Worm (Caenorhabditis elegans) whole organism, L3 larva: ENCODE results near the gene srx-96.

Source experiments
- R02D3.7 ChIP-seq: fragments of 150-350 bp; optimal IDR thresholded peaks from 2 replicates; lab custom pipeline; 2014; ENCODE audit warnings: missing biosample characterization, missing genetic modification characterization
- ama-1 ChIP-seq: fragments of 150-350 bp; optimal IDR thresholded peaks from 2 replicates; lab custom pipeline; 2018
- ceh-9 ChIP-seq: sonication (generic microtip); optimal IDR thresholded peaks from 2 replicates; lab custom pipeline; 2018; ENCODE audit warnings: missing biosample characterization, missing genetic modification characterization
- egl-5 ChIP-seq: fragments of 150-350 bp; optimal IDR thresholded peaks from 2 replicates; lab custom pipeline; 2017; ENCODE audit warnings: missing biosample characterization, missing genetic modification reagents, missing genetic modification characterization, inconsistent platforms
- elt-1 ChIP-seq: fragments of 150-350 bp; optimal IDR thresholded peaks from 2 replicates; lab custom pipeline; 2014; ENCODE audit warnings: missing biosample characterization, missing genetic modification characterization
- elt-3 ChIP-seq, 3 experiments: fragments of 150-350 bp in 1 of 3; sonication (generic microtip) in 2 of 3; optimal IDR thresholded peaks; 2 replicates in 2 of 3; 4 replicates in 1 of 3; lab custom pipeline; 2014 to 2017; ENCODE audit warnings: missing biosample characterization in 3 of 3, missing genetic modification characterization in 3 of 3
- eor-1 ChIP-seq, 2 experiments: fragments of 150-350 bp; optimal IDR thresholded peaks; 2 replicates each; lab custom pipeline; 2014 to 2018; ENCODE audit warnings: missing biosample characterization in 2 of 2, missing genetic modification characterization in 2 of 2
- fkh-10 ChIP-seq: sonication (generic microtip); optimal IDR thresholded peaks from 2 replicates; lab custom pipeline; 2017; ENCODE audit warnings: missing biosample characterization, missing genetic modification reagents, missing genetic modification characterization
- hmg-11 ChIP-seq: sonication (generic microtip); optimal IDR thresholded peaks from 2 replicates; lab custom pipeline; 2016; ENCODE audit warnings: missing genetic modification characterization, missing compliant biosample characterization
- jun-1 ChIP-seq: fragments of 150-350 bp; optimal IDR thresholded peaks from 2 replicates; lab custom pipeline; 2014; ENCODE audit warnings: missing biosample characterization, missing genetic modification reagents, missing genetic modification characterization
- lin-15B ChIP-seq: fragments of 150-350 bp; optimal IDR thresholded peaks from 2 replicates; lab custom pipeline; 2014; ENCODE audit warnings: missing biosample characterization, missing genetic modification characterization
- lin-39 ChIP-seq: fragments of 150-350 bp; optimal IDR thresholded peaks from 2 replicates; lab custom pipeline; 2018; ENCODE audit warnings: missing biosample characterization, missing genetic modification reagents, missing genetic modification characterization
- mdl-1 ChIP-seq: fragments of 150-350 bp; optimal IDR thresholded peaks from 2 replicates; lab custom pipeline; 2014; ENCODE audit warnings: missing biosample characterization, missing genetic modification characterization
- mml-1 ChIP-seq: fragments of 150-350 bp; sonication (generic microtip); optimal IDR thresholded peaks from 3 replicates; lab custom pipeline; 2014; ENCODE audit warnings: missing biosample characterization, missing genetic modification characterization
- nfya-1 ChIP-seq: sonication (generic microtip); optimal IDR thresholded peaks from 2 replicates; lab custom pipeline; 2017; ENCODE audit warnings: missing genetic modification characterization, mild to moderate bottlenecking, missing compliant biosample characterization, antibody characterized with exemption, moderate library complexity; ENCODE audit not compliant: insufficient read depth
- nhr-11 ChIP-seq: fragments of 150-350 bp; optimal IDR thresholded peaks from 2 replicates; lab custom pipeline; 2014; ENCODE audit warnings: missing biosample characterization, missing genetic modification characterization
- nhr-12 ChIP-seq: fragments of 150-350 bp; optimal IDR thresholded peaks from 2 replicates; lab custom pipeline; 2014; ENCODE audit warnings: missing biosample characterization, missing genetic modification characterization
- nhr-23 ChIP-seq: fragments of 150-350 bp; optimal IDR thresholded peaks from 2 replicates; lab custom pipeline; 2014; ENCODE audit warnings: missing biosample characterization, missing genetic modification reagents, missing genetic modification characterization
- nhr-237 ChIP-seq: fragments of 150-350 bp; optimal IDR thresholded peaks from 2 replicates; lab custom pipeline; 2014; ENCODE audit warnings: missing biosample characterization, missing genetic modification characterization
- nhr-25 ChIP-seq: sonication (generic microtip); optimal IDR thresholded peaks from 2 replicates; lab custom pipeline; 2017; ENCODE audit warnings: missing biosample characterization, missing genetic modification characterization
- nhr-28 ChIP-seq: fragments of 150-350 bp; optimal IDR thresholded peaks from 2 replicates; lab custom pipeline; 2014; ENCODE audit warnings: missing biosample characterization, missing genetic modification characterization
- nhr-43 ChIP-seq: sonication (generic microtip); optimal IDR thresholded peaks from 2 replicates; lab custom pipeline; 2016; ENCODE audit warnings: mild to moderate bottlenecking, missing genetic modification characterization, missing compliant biosample characterization; ENCODE audit not compliant: poor library complexity, severe bottlenecking
- nhr-67 ChIP-seq: fragments of 150-350 bp; optimal IDR thresholded peaks from 2 replicates; lab custom pipeline; 2014; ENCODE audit warnings: missing biosample characterization, missing genetic modification characterization
- nhr-76 ChIP-seq: fragments of 150-350 bp; sonication (generic microtip); optimal IDR thresholded peaks from 5 replicates; lab custom pipeline; 2014; ENCODE audit warnings: missing biosample characterization, missing genetic modification characterization
- nhr-77 ChIP-seq: fragments of 150-350 bp; optimal IDR thresholded peaks from 2 replicates; lab custom pipeline; 2014; ENCODE audit warnings: missing biosample characterization, missing genetic modification characterization
- sea-2 ChIP-seq: fragments of 150-350 bp; sonication (generic microtip); optimal IDR thresholded peaks from 4 replicates; lab custom pipeline; 2014; ENCODE audit warnings: missing biosample characterization, missing genetic modification reagents, missing genetic modification characterization
- snpc-4 ChIP-seq: fragments of 150-350 bp; optimal IDR thresholded peaks from 2 replicates; lab custom pipeline; 2014; ENCODE audit warnings: missing biosample characterization, missing genetic modification characterization
- tbx-2 ChIP-seq: sonication (generic microtip); optimal IDR thresholded peaks from 2 replicates; lab custom pipeline; 2016; ENCODE audit warnings: mild to moderate bottlenecking, missing genetic modification characterization, missing compliant biosample characterization
- unc-39 ChIP-seq: sonication (generic microtip); optimal IDR thresholded peaks from 4 replicates; lab custom pipeline; 2017; ENCODE audit warnings: missing biosample characterization, missing genetic modification characterization
- ztf-11 ChIP-seq: fragments of 150-350 bp; optimal IDR thresholded peaks from 2 replicates; lab custom pipeline; 2014; ENCODE audit warnings: missing biosample characterization, missing genetic modification characterization
- ztf-4 ChIP-seq: fragments of 150-350 bp; optimal IDR thresholded peaks from 2 replicates; lab custom pipeline; 2014; ENCODE audit warnings: missing biosample characterization, missing genetic modification characterization

Gene srx-96

ce11 chrV:13679859-13680258 is 31.3 kb upstream of the srx-96 start:
- TF ChIP-seq snpc-4 (tag; lab: Kevin White, UChicago) (no peak), lin-39 (tag; lab: Kevin White, UChicago) (no peak), ceh-9 (no peak), mml-1 (tag; lab: Kevin White, UChicago) (no peak), nhr-28 (no peak)

- TF ChIP-seq unc-39 (tag; lab: Kevin White, UChicago), result no peak
- peak; percentile 58 for TF ChIP-seq fkh-10
- TF ChIP-seq, all 47 proteins: peak for 1
Observed at ce11 chrV:13681445-13681844, 29.7 kb upstream of the srx-96 start.

ce11 chrV:13686513-13686912 is 24.6 kb upstream of the srx-96 start:
- no peak for TF ChIP-seq nhr-77 (tag; lab: Kevin White, UChicago)
- no peak for TF ChIP-seq nhr-76 (tag; lab: Kevin White, UChicago)
- TF ChIP-seq tbx-2 (tag; lab: Kevin White, UChicago), result no peak
- peak; percentile 64 for TF ChIP-seq fkh-10
- no peak for TF ChIP-seq ztf-11 (tag; lab: Kevin White, UChicago)
- no peak for TF ChIP-seq ceh-9
- TF ChIP-seq nhr-43, result no peak

ce11 chrV:13687504-13687903 is 23.7 kb upstream of the srx-96 start:
- TF ChIP-seq fkh-10, result no peak
- TF ChIP-seq jun-1 (tag; lab: Kevin White, UChicago), result no peak
- TF ChIP-seq ztf-4 (tag; lab: Kevin White, UChicago), result no peak
- no peak for TF ChIP-seq nhr-11 (tag; lab: Kevin White, UChicago)

- no peak for TF ChIP-seq lin-15B
- TF ChIP-seq nhr-25, result no peak
- no peak for TF ChIP-seq sea-2 (GFP tag; lab: Kevin White, UChicago)
- no peak for TF ChIP-seq nhr-77 (tag; lab: Kevin White, UChicago)
- TF ChIP-seq hmg-11 (tag; lab: Kevin White, UChicago), result no peak
- TF ChIP-seq nhr-12 (tag; lab: Kevin White, UChicago), result no peak
- no peak for TF ChIP-seq ama-1 (lab: Kevin White, UChicago)
- no peak for TF ChIP-seq unc-39 (tag; lab: Kevin White, UChicago)
- no peak for TF ChIP-seq nhr-28
- TF ChIP-seq nfya-1 (tag; lab: Kevin White, UChicago), result no peak
- no peak for TF ChIP-seq nhr-43
- TF ChIP-seq, all 47 proteins: peak for 0
Observed at ce11 chrV:13689592-13689991, 21.6 kb upstream of the srx-96 start, which contains the start of gene T01D3.1. T01D3.1 (plus strand) TSS chrV:13689892.

ce11 chrV:13690276-13690675 is 20.9 kb upstream of the srx-96 start:
- TF ChIP-seq nhr-23 (tag; lab: Kevin White, UChicago) (no peak), lin-39 (tag; lab: Kevin White, UChicago) (peak; percentile 25)

- no peak for TF ChIP-seq nhr-28
- TF ChIP-seq lin-15B, result no peak
- no peak for TF ChIP-seq egl-5
- no peak for TF ChIP-seq mdl-1 (tag; lab: Kevin White, UChicago)
- no peak for TF ChIP-seq nhr-11 (tag; lab: Kevin White, UChicago)
- no peak for TF ChIP-seq nhr-43
- no peak for TF ChIP-seq ztf-4 (tag; lab: Kevin White, UChicago)
- no peak for TF ChIP-seq elt-1
- TF ChIP-seq hmg-11 (tag; lab: Kevin White, UChicago), result no peak
- TF ChIP-seq nhr-67 (tag; lab: Kevin White, UChicago), result no peak
- no peak for TF ChIP-seq elt-3 (tag; optimal IDR thresholded peaks at IDR 0.05; lab: Kevin White, UChicago)
- no peak for TF ChIP-seq R02D3.7 (tag; lab: Kevin White, UChicago)
- no peak for TF ChIP-seq unc-39 (tag; lab: Kevin White, UChicago)
- no peak for TF ChIP-seq eor-1 (tag; optimal IDR thresholded peaks at IDR 0.05; lab: Kevin White, UChicago)
- TF ChIP-seq nhr-237 (tag; lab: Kevin White, UChicago), result no peak
- TF ChIP-seq, all 47 proteins: peak for 0
Observed at ce11 chrV:13694103-13694502, 17.1 kb upstream of the srx-96 start.
